Worm (Caenorhabditis elegans) whole organism, young adult: Measurements from ENCODE around the gene ZK742.3.

ENCODE experiments used
- ceh-79 ChIP-seq: sonication (generic microtip); optimal IDR thresholded peaks from 2 replicates; lab custom pipeline; 2017; ENCODE audit warnings: mild to moderate bottlenecking, missing genetic modification characterization, missing compliant biosample characterization
- ekl-4 ChIP-seq: fragments of 200-800 bp; sonication (Bioruptor generic); IDR thresholded peaks from 2 replicates; pipeline ENCODE4 v1.3.6; 2022; ENCODE audit warnings: missing genetic modification reagents, missing genetic modification characterization, missing compliant biosample characterization
- snpc-4 ChIP-seq, 5 experiments: fragments of 150-350 bp in 1 of 5; sonication (generic microtip) in 4 of 5; optimal IDR thresholded peaks; 2 replicates each; lab custom pipeline; 2014 to 2018; ENCODE audit warnings: missing genetic modification characterization in 5 of 5, missing biosample characterization in 3 of 5, antibody characterized with exemption in 2 of 5, mild to moderate bottlenecking in 2 of 5, missing compliant biosample characterization in 2 of 5, missing genotype in 2 of 5, moderate library complexity in 2 of 5, missing genetic modification reagents in 1 of 5

- TF ChIP-seq ceh-79 (tag; lab: Kevin White, UChicago) (no peak), ekl-4 (GFP tag; lab: Robert Waterston, UW) (no peak), snpc-4 (GFP tag; optimal IDR thresholded peaks at IDR 0.05; lab: Kevin White, UChicago) (no peak), snpc-4 (tag; optimal IDR thresholded peaks at IDR 0.05; lab: Kevin White, UChicago) (no peak)
Observed at ce11 chrV:7786639-7787038, 23.1 kb downstream of the ZK742.3 start.
